Comparison of ENCODE assay signal across 1 fruit fly cellular context in genomic region chrX:6265456-6265877, dm6.
TF ChIP-seq lines count a peak whose summit lies in the region.

No protein-coding gene starts in this region.

TF ChIP-seq in whole organism, embryonic, 481 proteins besides CTCF, POLR2A, EP300 and RAD21 (continued from another document and continues in another):
- TF ChIP-seq bcd (GFP tag; optimal IDR thresholded peaks at IDR 0.05; lab: Kevin White, UChicago) (peak; percentile 96), CG9215 (GFP tag; IDR thresholded peaks at IDR 0.05; lab: Robert Waterston, UW) (peak; percentile 88), Abd-B (GFP tag; optimal IDR thresholded peaks at IDR 0.05; lab: Kevin White, UChicago) (peak; percentile 95), Oli (tag; optimal IDR thresholded peaks at IDR 0.05; lab: Kevin White, UChicago) (peak; percentile 99), trem (tag; optimal IDR thresholded peaks at IDR 0.05; lab: Kevin White, UChicago) (peak; percentile 88), CG8765 (GFP tag; IDR thresholded peaks at IDR 0.05; lab: Robert Waterston, UW) (peak; percentile 75), esg (GFP tag; conservative IDR thresholded peaks at IDR 0.05; lab: Robert Waterston, UW) (peak; percentile 94), CG1024 (GFP tag; IDR thresholded peaks at IDR 0.05; lab: Robert Waterston, UW) (peak; percentile 88), CG7271 (tag; optimal IDR thresholded peaks at IDR 0.05; lab: Kevin White, UChicago) (peak; percentile 57), CG12219 (GFP tag; optimal IDR thresholded peaks at IDR 0.05; lab: Kevin White, UChicago) (peak; percentile 95), CG10543 (GFP tag; optimal IDR thresholded peaks at IDR 0.05; lab: Kevin White, UChicago) (peak; percentile 91), caup (GFP tag; optimal IDR thresholded peaks at IDR 0.05; lab: Kevin White, UChicago; ENCODE audit: severe bottlenecking) (peak; percentile 92), dimm (GFP tag; IDR thresholded peaks at IDR 0.05; lab: Robert Waterston, UW) (peak; percentile 91), Chrac-16 (GFP tag; optimal IDR thresholded peaks at IDR 0.05; lab: Kevin White, UChicago) (peak; percentile 94), pzg (GFP tag; optimal IDR thresholded peaks at IDR 0.05; lab: Kevin White, UChicago) (no peak), CG33213 (GFP tag; optimal IDR thresholded peaks at IDR 0.05; lab: Kevin White, UChicago) (peak; percentile 92), sc (optimal IDR thresholded peaks at IDR 0.05; lab: Kevin White, UChicago) (no peak), sc (GFP tag; optimal IDR thresholded peaks at IDR 0.05; lab: Kevin White, UChicago) (peak; percentile 92), jing (GFP tag; optimal IDR thresholded peaks at IDR 0.05; lab: Kevin White, UChicago) (peak; percentile 96), Dfd (GFP tag; optimal IDR thresholded peaks at IDR 0.05; lab: Kevin White, UChicago) (no peak), CG34224 (GFP tag; IDR thresholded peaks at IDR 0.05; lab: Robert Waterston, UW; ENCODE audit: partially characterized antibody) (no peak), ase (GFP tag; IDR thresholded peaks at IDR 0.05; lab: Robert Waterston, UW) (peak; percentile 94), so (GFP tag; IDR thresholded peaks at IDR 0.05; lab: Robert Waterston, UW) (peak; percentile 97), gro (GFP tag; optimal IDR thresholded peaks at IDR 0.05; lab: Kevin White, UChicago) (peak; percentile 88), CG7987 (GFP tag; optimal IDR thresholded peaks at IDR 0.05; lab: Kevin White, UChicago) (peak; percentile 78), tx (GFP tag; optimal IDR thresholded peaks at IDR 0.05; lab: Kevin White, UChicago) (peak; percentile 94), fd3F (GFP tag; optimal IDR thresholded peaks at IDR 0.05; lab: Kevin White, UChicago) (peak; percentile 93), danr (GFP tag; IDR thresholded peaks at IDR 0.05; lab: Robert Waterston, UW) (peak; percentile 93), pnt (GFP tag; optimal IDR thresholded peaks at IDR 0.05; lab: Kevin White, UChicago) (peak; percentile 97), Eip74EF (GFP tag; optimal IDR thresholded peaks at IDR 0.05; lab: Kevin White, UChicago) (peak in 1 of 2 experiments; percentile 97), GATAe (GFP tag; conservative IDR thresholded peaks at IDR 0.05; lab: Robert Waterston, UW) (peak; percentile 76), Dip2 (GFP tag; IDR thresholded peaks at IDR 0.05; lab: Robert Waterston, UW) (peak; percentile 65), da (GFP tag; optimal IDR thresholded peaks at IDR 0.05; lab: Kevin White, UChicago) (peak; percentile 89), CG8290 (GFP tag; optimal IDR thresholded peaks at IDR 0.05; lab: Kevin White, UChicago) (peak; percentile 88), CG8290 (tag; optimal IDR thresholded peaks at IDR 0.05; lab: Kevin White, UChicago) (peak; percentile 49 to 84), CG34376 (GFP tag; optimal IDR thresholded peaks at IDR 0.05; lab: Kevin White, UChicago) (peak; percentile 86), bigmax (GFP tag; optimal IDR thresholded peaks at IDR 0.05; lab: Kevin White, UChicago) (no peak), E2f1 (GFP tag; IDR thresholded peaks at IDR 0.05; lab: Robert Waterston, UW) (peak; percentile 93), Sox100B (GFP tag; optimal IDR thresholded peaks at IDR 0.05; lab: Kevin White, UChicago) (peak; percentile 99), cad (GFP tag; optimal IDR thresholded peaks at IDR 0.05; lab: Kevin White, UChicago) (no peak), CG9817 (tag; optimal IDR thresholded peaks at IDR 0.05; lab: Kevin White, UChicago) (peak; percentile 91), vfl (GFP tag; optimal IDR thresholded peaks at IDR 0.05; lab: Kevin White, UChicago) (peak; percentile 84), crc (GFP tag; optimal IDR thresholded peaks at IDR 0.05; lab: Kevin White, UChicago) (peak; percentile 95), CG31365 (tag; optimal IDR thresholded peaks at IDR 0.05; lab: Kevin White, UChicago) (peak; percentile 86), CG3995 (GFP tag; optimal IDR thresholded peaks at IDR 0.05; lab: Kevin White, UChicago) (peak; percentile 54), Ets65A (GFP tag; lab: Kevin White, UChicago) (peak; percentile 99), btn (GFP tag; optimal IDR thresholded peaks at IDR 0.05; lab: Kevin White, UChicago) (peak; percentile 92), peb (GFP tag; IDR thresholded peaks at IDR 0.05; lab: Robert Waterston, UW) (peak; percentile 87), CG1647 (GFP tag; optimal IDR thresholded peaks at IDR 0.05; lab: Kevin White, UChicago) (peak; percentile 93), CG14014 (GFP tag; IDR thresholded peaks at IDR 0.05; lab: Robert Waterston, UW) (peak; percentile 91), Six4 (GFP tag; optimal IDR thresholded peaks at IDR 0.05; lab: Kevin White, UChicago) (peak; percentile 94), Hand (GFP tag; optimal IDR thresholded peaks at IDR 0.05; lab: Kevin White, UChicago) (peak; percentile 78), CG16863 (GFP tag; optimal IDR thresholded peaks at IDR 0.05; lab: Kevin White, UChicago) (peak; percentile 97), CG15696 (tag; optimal IDR thresholded peaks at IDR 0.05; lab: Kevin White, UChicago) (peak; percentile 81), CG14860 (GFP tag; IDR thresholded peaks at IDR 0.05; lab: Robert Waterston, UW; ENCODE audit: partially characterized antibody) (peak; percentile 52; the same call in 2 of the 3 replicates), CG15269 (tag; optimal IDR thresholded peaks at IDR 0.05; lab: Kevin White, UChicago) (peak; percentile 98), nerfin-1 (tag; optimal IDR thresholded peaks at IDR 0.05; lab: Kevin White, UChicago) (peak; percentile 92), Atf-2 (GFP tag; optimal IDR thresholded peaks at IDR 0.05; lab: Kevin White, UChicago) (peak; percentile 96), ato (GFP tag; IDR thresholded peaks at IDR 0.05; lab: Robert Waterston, UW; ENCODE audit: partially characterized antibody) (no peak), run (tag; optimal IDR thresholded peaks at IDR 0.05; lab: Kevin White, UChicago) (peak; percentile 95), Neu2 (GFP tag; optimal IDR thresholded peaks at IDR 0.05; lab: Kevin White, UChicago; ENCODE audit: borderline replicate concordance) (peak; percentile 81), Vsx1 (GFP tag; optimal IDR thresholded peaks at IDR 0.05; lab: Kevin White, UChicago) (peak; percentile 97), CG1792 (GFP tag; optimal IDR thresholded peaks at IDR 0.05; lab: Kevin White, UChicago) (peak; percentile 85), Elba2 (GFP tag; optimal IDR thresholded peaks at IDR 0.05; lab: Kevin White, UChicago) (peak; percentile 31), CG6654 (GFP tag; optimal IDR thresholded peaks at IDR 0.05; lab: Kevin White, UChicago) (peak; percentile 86), CG8089 (GFP tag; optimal IDR thresholded peaks at IDR 0.05; lab: Kevin White, UChicago) (peak; percentile 95), pita (GFP tag; optimal IDR thresholded peaks at IDR 0.05; lab: Kevin White, UChicago) (no peak), CG30403 (GFP tag; optimal IDR thresholded peaks at IDR 0.05; lab: Kevin White, UChicago) (peak; percentile 98), CG11560 (tag; IDR thresholded peaks at IDR 0.05; lab: Robert Waterston, UW) (peak; percentile 88), CG10565 (GFP tag; optimal IDR thresholded peaks at IDR 0.05; lab: Kevin White, UChicago) (peak; percentile 87), z (GFP tag; IDR thresholded peaks at IDR 0.05; lab: Robert Waterston, UW) (peak; percentile 69; the same call in 2 of the 3 replicates), her (GFP tag; optimal IDR thresholded peaks at IDR 0.05; lab: Kevin White, UChicago) (peak; percentile 91), Kr (GFP tag; optimal IDR thresholded peaks at IDR 0.05; lab: Kevin White, UChicago) (no peak), HLH54F (GFP tag; optimal IDR thresholded peaks at IDR 0.05; lab: Kevin White, UChicago) (peak; percentile 95), Asciz (GFP tag; optimal IDR thresholded peaks at IDR 0.05; lab: Kevin White, UChicago) (peak; percentile 97), dysf (GFP tag; IDR thresholded peaks at IDR 0.05; lab: Robert Waterston, UW) (peak; percentile 96), CG32772 (GFP tag; IDR thresholded peaks at IDR 0.05; lab: Robert Waterston, UW) (peak; percentile 95), CG6254 (GFP tag; optimal IDR thresholded peaks at IDR 0.05; lab: Kevin White, UChicago) (peak; percentile 89), grn (GFP tag; optimal IDR thresholded peaks at IDR 0.05; lab: Kevin White, UChicago) (peak; percentile 43), CG4424 (GFP tag; optimal IDR thresholded peaks at IDR 0.05; lab: Kevin White, UChicago) (peak; percentile 96), Myb (GFP tag; optimal IDR thresholded peaks at IDR 0.05; lab: Kevin White, UChicago) (peak; percentile 82), lov (optimal IDR thresholded peaks at IDR 0.05; lab: Kevin White, UChicago) (no peak), lov (GFP tag; IDR thresholded peaks at IDR 0.05; lab: Robert Waterston, UW) (peak; percentile 89), zfh1 (GFP tag; IDR thresholded peaks at IDR 0.05; lab: Robert Waterston, UW) (peak; percentile 94), maf-S (GFP tag; optimal IDR thresholded peaks at IDR 0.05; lab: Kevin White, UChicago) (peak; percentile 94), luna (GFP tag; optimal IDR thresholded peaks at IDR 0.05; lab: Kevin White, UChicago) (peak; percentile 80), repo (GFP tag; optimal IDR thresholded peaks at IDR 0.05; lab: Kevin White, UChicago) (peak; percentile 94), Ravus (GFP tag; IDR thresholded peaks at IDR 0.05; lab: Robert Waterston, UW) (peak; percentile 83), CG3281 (GFP tag; optimal IDR thresholded peaks at IDR 0.05; lab: Kevin White, UChicago) (peak; percentile 95), CG6791 (GFP tag; IDR thresholded peaks at IDR 0.05; lab: Robert Waterston, UW; ENCODE audit: partially characterized antibody) (no peak), Dek (tag; optimal IDR thresholded peaks at IDR 0.05; lab: Kevin White, UChicago) (peak; percentile 90), hb (GFP tag; IDR thresholded peaks at IDR 0.05; lab: Robert Waterston, UW; ENCODE audit: partially characterized antibody) (0 out of 3 replicates have a peak, but pooled peaks have one; percentile 36), sim (GFP tag; IDR thresholded peaks at IDR 0.05; lab: Robert Waterston, UW) (peak; percentile 87), odd (GFP tag; optimal IDR thresholded peaks at IDR 0.05; lab: Kevin White, UChicago) (peak; percentile 95), hth (optimal IDR thresholded peaks at IDR 0.05; lab: Kevin White, UChicago) (no peak), CG8388 (GFP tag; optimal IDR thresholded peaks at IDR 0.05; lab: Kevin White, UChicago) (peak; percentile 96), CG1529 (GFP tag; optimal IDR thresholded peaks at IDR 0.05; lab: Kevin White, UChicago) (peak; percentile 97), ssp (GFP tag; IDR thresholded peaks at IDR 0.05; lab: Robert Waterston, UW) (peak; percentile 84), YL-1 (GFP tag; optimal IDR thresholded peaks at IDR 0.05; lab: Kevin White, UChicago) (peak; percentile 61), toy (GFP tag; IDR thresholded peaks at IDR 0.05; lab: Robert Waterston, UW) (peak; percentile 75; the same call in 1 of the 2 replicates), HHEX (GFP tag; optimal IDR thresholded peaks at IDR 0.05; lab: Kevin White, UChicago) (peak; percentile 95), CG7745 (tag; optimal IDR thresholded peaks at IDR 0.05; lab: Kevin White, UChicago) (no peak), slou (GFP tag; optimal IDR thresholded peaks at IDR 0.05; lab: Kevin White, UChicago) (peak; percentile 85), CG2889 (GFP tag; IDR thresholded peaks at IDR 0.05; lab: Robert Waterston, UW) (peak; percentile 82), vvl (GFP tag; IDR thresholded peaks at IDR 0.05; lab: Robert Waterston, UW) (peak; percentile 95), lbe (GFP tag; optimal IDR thresholded peaks at IDR 0.05; lab: Kevin White, UChicago) (peak; percentile 69), CG17186 (GFP tag; optimal IDR thresholded peaks at IDR 0.05; lab: Kevin White, UChicago) (peak; percentile 87), dmrt99B (tag; optimal IDR thresholded peaks at IDR 0.05; lab: Kevin White, UChicago) (peak; percentile 99), Camta (GFP tag; optimal IDR thresholded peaks at IDR 0.05; lab: Kevin White, UChicago) (peak; percentile 96), CG14710 (tag; optimal IDR thresholded peaks at IDR 0.05; lab: Kevin White, UChicago) (peak; percentile 91), sug (tag; optimal IDR thresholded peaks at IDR 0.05; lab: Kevin White, UChicago) (peak; percentile 86), stc (GFP tag; IDR thresholded peaks at IDR 0.05; lab: Robert Waterston, UW) (peak; percentile 95), CG17361 (GFP tag; IDR thresholded peaks at IDR 0.05; lab: Robert Waterston, UW) (peak; percentile 99), NK7.1 (GFP tag; optimal IDR thresholded peaks at IDR 0.05; lab: Kevin White, UChicago) (peak; percentile 90), CG8924 (tag; optimal IDR thresholded peaks at IDR 0.05; lab: Kevin White, UChicago) (peak; percentile 97), amos (GFP tag; IDR thresholded peaks at IDR 0.05; lab: Robert Waterston, UW; ENCODE audit: partially characterized antibody) (no peak), sr (GFP tag; IDR thresholded peaks at IDR 0.05; lab: Robert Waterston, UW) (peak; percentile 81), gce (GFP tag; IDR thresholded peaks at IDR 0.05; lab: Robert Waterston, UW) (peak; percentile 89), CG11696 (GFP tag; IDR thresholded peaks at IDR 0.05; lab: Robert Waterston, UW) (peak; percentile 82), dati (GFP tag; IDR thresholded peaks at IDR 0.05; lab: Robert Waterston, UW) (peak; percentile 83), crol (GFP tag; IDR thresholded peaks at IDR 0.05; lab: Robert Waterston, UW) (peak; percentile 45; the same call in 1 of the 2 replicates), CG2129 (GFP tag; IDR thresholded peaks at IDR 0.05; lab: Robert Waterston, UW; ENCODE audit: partially characterized antibody) (no peak), CG30020 (tag; optimal IDR thresholded peaks at IDR 0.05; lab: Kevin White, UChicago) (peak; percentile 76), yki (optimal IDR thresholded peaks at IDR 0.05; lab: Kevin White, UChicago) (no peak), CG15479 (GFP tag; optimal IDR thresholded peaks at IDR 0.05; lab: Kevin White, UChicago) (no peak), Meics (GFP tag; optimal IDR thresholded peaks at IDR 0.05; lab: Kevin White, UChicago) (peak; percentile 95), fd102C (GFP tag; optimal IDR thresholded peaks at IDR 0.05; lab: Kevin White, UChicago) (peak; percentile 6), CG7839 (tag; optimal IDR thresholded peaks at IDR 0.05; lab: Kevin White, UChicago) (peak; percentile 97), CG31441 (GFP tag; IDR thresholded peaks at IDR 0.05; lab: Robert Waterston, UW) (peak; percentile 96), TFAM (GFP tag; optimal IDR thresholded peaks at IDR 0.05; lab: Kevin White, UChicago) (peak; percentile 83), ci (GFP tag; IDR thresholded peaks at IDR 0.05; lab: Robert Waterston, UW) (peak; percentile 95)
